Fruit fly (Drosophila melanogaster) ovary, adult (tissue): ENCODE data around the gene Chd3.

ENCODE experiments used
- CG17801 ChIP-seq: fragments of 200-800 bp; optimal IDR thresholded peaks from 2 replicates; lab custom pipeline; 2019; ENCODE audit warnings: missing biosample characterization, mild to moderate bottlenecking, missing genetic modification characterization, moderate library complexity; ENCODE audit not compliant: partially characterized antibody

Chd3 gene

DNA sequence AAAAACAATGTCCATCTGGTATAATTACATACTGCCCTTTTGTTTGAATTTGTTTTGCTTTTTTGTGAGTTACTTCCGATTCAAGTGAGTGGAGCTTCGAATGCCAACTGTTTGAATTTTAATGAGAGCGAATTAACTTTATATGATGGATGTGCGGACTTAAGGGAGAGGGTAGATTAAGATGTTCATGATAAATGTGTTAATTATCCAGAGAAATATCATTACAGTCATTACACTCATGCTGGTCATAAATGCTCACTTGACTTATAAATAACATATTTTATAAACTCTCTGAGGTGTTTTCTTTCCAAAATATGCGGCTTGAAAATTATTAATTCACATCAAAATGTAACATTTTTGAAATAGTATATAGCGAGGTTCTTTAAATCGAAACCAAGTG is 50.6 kb downstream of the Chd3 start, which contains the start of gene CG9449:
Gene CG9449 (minus strand): TSS at position 101 of the 400 bp plus-strand sequence.
- TF ChIP-seq CG17801 (GFP tag; lab: Kevin White, UChicago) = no peak

dm6 chr3L:19499334-19499733 is 52.4 kb downstream of the Chd3 start:
- no peak for TF ChIP-seq CG17801 (GFP tag; lab: Kevin White, UChicago)
